Worm (Caenorhabditis elegans) whole organism, L3 larva: Measurements from ENCODE around the gene fmo-4.

Source experiments
- ceh-82 ChIP-seq: fragments of 150-350 bp; optimal IDR thresholded peaks from 2 replicates; lab custom pipeline; 2014; ENCODE audit warnings: missing biosample characterization, missing genetic modification characterization
- ceh-9 ChIP-seq: sonication (generic microtip); optimal IDR thresholded peaks from 2 replicates; lab custom pipeline; 2018; ENCODE audit warnings: missing biosample characterization, missing genetic modification characterization
- egl-5 ChIP-seq: fragments of 150-350 bp; optimal IDR thresholded peaks from 2 replicates; lab custom pipeline; 2017; ENCODE audit warnings: missing biosample characterization, missing genetic modification reagents, missing genetic modification characterization, inconsistent platforms
- elt-3 ChIP-seq, 3 experiments: fragments of 150-350 bp in 1 of 3; sonication (generic microtip) in 2 of 3; optimal IDR thresholded peaks; 2 replicates in 2 of 3; 4 replicates in 1 of 3; lab custom pipeline; 2014 to 2017; ENCODE audit warnings: missing biosample characterization in 3 of 3, missing genetic modification characterization in 3 of 3
- eor-1 ChIP-seq, 2 experiments: fragments of 150-350 bp; optimal IDR thresholded peaks; 2 replicates each; lab custom pipeline; 2014 to 2018; ENCODE audit warnings: missing biosample characterization in 2 of 2, missing genetic modification characterization in 2 of 2
- fkh-10 ChIP-seq: sonication (generic microtip); optimal IDR thresholded peaks from 2 replicates; lab custom pipeline; 2017; ENCODE audit warnings: missing biosample characterization, missing genetic modification reagents, missing genetic modification characterization
- nfya-1 ChIP-seq: sonication (generic microtip); optimal IDR thresholded peaks from 2 replicates; lab custom pipeline; 2017; ENCODE audit warnings: missing genetic modification characterization, mild to moderate bottlenecking, missing compliant biosample characterization, antibody characterized with exemption, moderate library complexity; ENCODE audit not compliant: insufficient read depth
- nhr-11 ChIP-seq: fragments of 150-350 bp; optimal IDR thresholded peaks from 2 replicates; lab custom pipeline; 2014; ENCODE audit warnings: missing biosample characterization, missing genetic modification characterization
- nhr-12 ChIP-seq: fragments of 150-350 bp; optimal IDR thresholded peaks from 2 replicates; lab custom pipeline; 2014; ENCODE audit warnings: missing biosample characterization, missing genetic modification characterization
- nhr-76 ChIP-seq: fragments of 150-350 bp; sonication (generic microtip); optimal IDR thresholded peaks from 5 replicates; lab custom pipeline; 2014; ENCODE audit warnings: missing biosample characterization, missing genetic modification characterization
- pqm-1 ChIP-seq: fragments of 150-350 bp; optimal IDR thresholded peaks from 2 replicates; lab custom pipeline; 2017; ENCODE audit warnings: missing biosample characterization, missing genetic modification characterization, inconsistent platforms
- snpc-4 ChIP-seq: fragments of 150-350 bp; optimal IDR thresholded peaks from 2 replicates; lab custom pipeline; 2014; ENCODE audit warnings: missing biosample characterization, missing genetic modification characterization
- tbx-2 ChIP-seq: sonication (generic microtip); optimal IDR thresholded peaks from 2 replicates; lab custom pipeline; 2016; ENCODE audit warnings: mild to moderate bottlenecking, missing genetic modification characterization, missing compliant biosample characterization

DNA sequence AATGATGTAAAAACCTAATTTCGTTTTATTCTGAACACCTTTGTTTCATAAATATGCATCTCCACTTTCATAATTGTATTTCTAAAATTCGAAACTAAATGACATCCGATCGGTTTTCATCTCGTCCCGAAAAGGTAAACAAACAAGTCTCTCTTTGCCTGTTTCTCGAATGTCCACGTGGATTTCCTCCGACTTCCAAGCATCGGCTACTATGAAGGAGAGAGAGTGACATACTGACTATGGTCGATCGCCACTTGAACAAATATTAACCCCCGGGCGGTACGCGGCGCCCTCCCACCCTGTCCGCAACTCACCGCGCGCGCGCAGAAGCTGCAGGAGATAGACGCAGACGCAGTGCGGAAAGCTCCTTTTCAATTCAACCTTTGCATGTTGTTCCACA lies 30.6 kb downstream of the fmo-4 start:
- TF ChIP-seq nhr-12 (tag; lab: Kevin White, UChicago) = no peak
- no peak for TF ChIP-seq nhr-11 (tag; lab: Kevin White, UChicago)
- no peak for TF ChIP-seq ceh-82
- no peak for TF ChIP-seq nfya-1 (tag; lab: Kevin White, UChicago)
- TF ChIP-seq elt-3 (tag; optimal IDR thresholded peaks at IDR 0.05; lab: Kevin White, UChicago) = no peak
- no peak for TF ChIP-seq tbx-2
- TF ChIP-seq egl-5 (tag; lab: Kevin White, UChicago) = no peak
- no peak for TF ChIP-seq nhr-76 (tag; lab: Kevin White, UChicago)
- no peak for TF ChIP-seq fkh-10
- TF ChIP-seq ceh-9 = no peak
- TF ChIP-seq pqm-1 (tag; lab: Kevin White, UChicago) = no peak
- TF ChIP-seq snpc-4 (tag; lab: Kevin White, UChicago) = no peak
- TF ChIP-seq eor-1 (tag; optimal IDR thresholded peaks at IDR 0.05; lab: Kevin White, UChicago) = no peak
